Fruit fly (Drosophila melanogaster): ENCODE data around the gene aspr.

DNA sequence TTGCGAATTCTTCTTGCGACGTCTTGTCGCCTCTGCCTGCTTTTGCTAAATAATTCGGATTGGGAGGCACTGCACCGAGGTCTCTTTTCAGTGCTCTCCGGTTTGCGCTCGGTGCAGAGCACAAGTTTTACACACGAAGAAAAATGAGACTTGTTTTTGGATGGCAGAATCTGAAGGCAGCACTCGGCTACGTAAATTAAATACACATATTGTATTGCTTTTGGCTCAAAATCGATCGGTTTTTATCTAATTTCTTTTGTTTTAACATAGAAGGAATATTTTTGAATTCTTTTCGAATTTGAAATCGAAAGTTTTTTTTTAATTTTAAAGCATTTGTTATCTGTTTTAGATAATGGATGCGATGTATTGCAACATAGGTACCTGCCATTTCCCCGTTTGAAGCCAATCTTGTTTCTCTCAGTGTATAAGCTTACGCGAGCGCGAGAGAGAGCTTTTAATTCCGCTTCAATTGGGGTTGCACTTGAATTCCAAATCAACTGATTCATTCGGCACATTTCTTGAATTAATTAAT, 25.6 kb downstream of the aspr start, which contains the start of gene AnxB10:
- no peak for TF ChIP-seq EcR (GFP tag; optimal IDR thresholded peaks at IDR 0.05)
- no peak for TF ChIP-seq psq (optimal IDR thresholded peaks at IDR 0.05)
- no peak for TF ChIP-seq CG8478 (optimal IDR thresholded peaks at IDR 0.05)
- TF ChIP-seq pan (optimal IDR thresholded peaks at IDR 0.05): no peak

All from whole organism.